Worm (Caenorhabditis elegans) whole organism, L1 larva: ENCODE data around the gene F46G10.4.

Source experiments
- C34B4.2 ChIP-seq: sonication (generic microtip); optimal IDR thresholded peaks from 2 replicates; lab custom pipeline; 2017; ENCODE audit warnings: mild to moderate bottlenecking, missing genetic modification characterization, missing compliant biosample characterization
- Y116A8C.19 ChIP-seq: sonication (generic microtip); optimal IDR thresholded peaks from 2 replicates; lab custom pipeline; 2016; ENCODE audit warnings: missing compliant biosample characterization, missing genetic modification characterization, borderline replicate concordance
- alr-1 ChIP-seq: fragments of 200-800 bp; sonication (Bioruptor generic); optimal IDR thresholded peaks from 2 replicates; lab custom pipeline; 2018; ENCODE audit warnings: borderline replicate concordance, mild to moderate bottlenecking, missing genetic modification characterization, missing compliant biosample characterization
- ama-1 ChIP-seq: fragments of 150-350 bp; optimal IDR thresholded peaks from 2 replicates; lab custom pipeline; 2014
- blmp-1 ChIP-seq: fragments of 150-350 bp; optimal IDR thresholded peaks from 2 replicates; lab custom pipeline; 2014; ENCODE audit warnings: missing biosample characterization, missing genetic modification characterization
- ceh-63 ChIP-seq: fragments of 200-800 bp; sonication (Bioruptor generic); optimal IDR thresholded peaks from 2 replicates; lab custom pipeline; 2018; ENCODE audit warnings: mild to moderate bottlenecking, missing genetic modification characterization, missing compliant biosample characterization
- ceh-8 ChIP-seq: fragments of 200-800 bp; sonication (Bioruptor generic); optimal IDR thresholded peaks from 2 replicates; lab custom pipeline; 2018; ENCODE audit warnings: mild to moderate bottlenecking, missing genetic modification characterization, moderate library complexity, missing compliant biosample characterization
- ceh-88 ChIP-seq: fragments of 200-800 bp; sonication (Bioruptor generic); IDR thresholded peaks from 2 replicates; pipeline ENCODE4 v1.3.6; 2022; ENCODE audit warnings: missing genetic modification characterization, missing compliant biosample characterization
- efl-1 ChIP-seq, 4 experiments: fragments of 150-350 bp; optimal IDR thresholded peaks in 3 of 4; peaks in 1 of 4; 1 replicate in 1 of 4; 2 replicates in 3 of 4; lab custom pipeline; 2014; ENCODE audit warnings: missing biosample characterization in 2 of 4, missing genetic modification characterization in 2 of 4, missing genetic modification reagents in 2 of 4
- efl-3 ChIP-seq: fragments of 200-800 bp; sonication (Bioruptor generic); optimal IDR thresholded peaks from 2 replicates; lab custom pipeline; 2018; ENCODE audit warnings: mild to moderate bottlenecking, missing genetic modification characterization, missing compliant biosample characterization
- egl-27 ChIP-seq, 2 experiments: fragments of 150-350 bp in 1 of 2; sonication (generic microtip); optimal IDR thresholded peaks; 3 replicates each; lab custom pipeline; 2017 to 2018; ENCODE audit warnings: missing biosample characterization in 2 of 2, missing genetic modification characterization in 2 of 2, missing genetic modification reagents in 2 of 2
- elt-2 ChIP-seq: sonication (generic microtip); optimal IDR thresholded peaks from 2 replicates; lab custom pipeline; 2016; ENCODE audit warnings: missing genetic modification characterization, mild to moderate bottlenecking, inconsistent platforms, missing compliant biosample characterization, missing genetic modification reagents
- elt-3 ChIP-seq, 6 experiments: fragments of 150-350 bp in 1 of 6; sonication (generic microtip); optimal IDR thresholded peaks; 2 replicates each; lab custom pipeline; 2017 to 2018; ENCODE audit warnings: missing biosample characterization in 6 of 6, missing genetic modification characterization in 6 of 6, inconsistent platforms in 1 of 6
- fos-1 ChIP-seq: fragments of 150-350 bp; optimal IDR thresholded peaks from 2 replicates; lab custom pipeline; 2014; ENCODE audit warnings: missing biosample characterization, missing genetic modification characterization
- grh-1 ChIP-seq: fragments of 200-800 bp; sonication (Bioruptor generic); IDR thresholded peaks from 2 replicates; pipeline ENCODE4 v1.3.6; 2022; ENCODE audit warnings: missing genetic modification reagents, missing genetic modification characterization, missing compliant biosample characterization
- irx-1 ChIP-seq: sonication (generic microtip); optimal IDR thresholded peaks from 2 replicates; lab custom pipeline; 2016; ENCODE audit warnings: missing genetic modification characterization, missing compliant biosample characterization
- isw-1 ChIP-seq: fragments of 200-800 bp; sonication (Bioruptor generic); IDR thresholded peaks from 2 replicates; pipeline ENCODE4 v1.3.6; 2022; ENCODE audit warnings: missing genetic modification characterization, missing compliant biosample characterization
- lin-14 ChIP-seq: fragments of 200-800 bp; sonication (Bioruptor generic); optimal IDR thresholded peaks from 2 replicates; lab custom pipeline; 2018; ENCODE audit warnings: mild to moderate bottlenecking, missing genetic modification characterization, moderate library complexity, missing compliant biosample characterization
- lin-35 ChIP-seq, 2 experiments: fragments of 150-350 bp; optimal IDR thresholded peaks; 2 replicates each; lab custom pipeline; 2014; ENCODE audit warnings: missing biosample characterization in 2 of 2, missing genetic modification characterization in 2 of 2, missing genetic modification reagents in 2 of 2
- lsy-2 ChIP-seq, 2 experiments: fragments of 150-350 bp; optimal IDR thresholded peaks; 2 replicates each; lab custom pipeline; 2014; ENCODE audit warnings: missing biosample characterization in 2 of 2, missing genetic modification characterization in 2 of 2
- mab-9 ChIP-seq: fragments of 200-800 bp; sonication (Bioruptor generic); IDR thresholded peaks from 2 replicates; pipeline ENCODE4 v1.3.6; 2022; ENCODE audit warnings: missing genetic modification reagents, missing genetic modification characterization, missing compliant biosample characterization
- mef-2 ChIP-seq: fragments of 150-350 bp; optimal IDR thresholded peaks from 2 replicates; lab custom pipeline; 2014; ENCODE audit warnings: missing biosample characterization, missing genetic modification characterization
- mep-1 ChIP-seq: fragments of 150-350 bp; optimal IDR thresholded peaks from 2 replicates; lab custom pipeline; 2014; ENCODE audit warnings: missing biosample characterization, missing genetic modification characterization
- nhr-11 ChIP-seq: fragments of 150-350 bp; optimal IDR thresholded peaks from 2 replicates; lab custom pipeline; 2014; ENCODE audit warnings: missing biosample characterization, missing genetic modification characterization
- nhr-12 ChIP-seq: sonication (generic microtip); optimal IDR thresholded peaks from 2 replicates; lab custom pipeline; 2017; ENCODE audit warnings: missing biosample characterization, missing genetic modification characterization
- nhr-19 ChIP-seq: fragments of 200-800 bp; sonication (Bioruptor generic); conservative IDR thresholded peaks from 2 replicates; pipeline ENCODE4 v1.3.6; 2022; ENCODE audit warnings: missing genetic modification characterization, missing compliant biosample characterization
- nhr-20 ChIP-seq: sonication (generic microtip); optimal IDR thresholded peaks from 2 replicates; lab custom pipeline; 2016; ENCODE audit warnings: mild to moderate bottlenecking, missing genetic modification characterization, missing compliant biosample characterization
- nhr-28 ChIP-seq: fragments of 150-350 bp; optimal IDR thresholded peaks from 2 replicates; lab custom pipeline; 2014; ENCODE audit warnings: missing biosample characterization, missing genetic modification characterization
- nhr-71 ChIP-seq: sonication (generic microtip); optimal IDR thresholded peaks from 2 replicates; lab custom pipeline; 2016; ENCODE audit warnings: mild to moderate bottlenecking, missing genetic modification characterization, moderate library complexity, missing compliant biosample characterization
- nhr-85 ChIP-seq: sonication (generic microtip); peaks from one replicate; lab custom pipeline; 2016; ENCODE audit warnings: missing genetic modification characterization, inconsistent platforms, missing compliant biosample characterization
- nhr-90 ChIP-seq: sonication (generic microtip); optimal IDR thresholded peaks from 2 replicates; lab custom pipeline; 2016; ENCODE audit warnings: mild to moderate bottlenecking, missing genetic modification characterization, missing compliant biosample characterization; ENCODE audit not compliant: poor library complexity
- pag-3 ChIP-seq: sonication (generic microtip); optimal IDR thresholded peaks from 2 replicates; lab custom pipeline; 2017; ENCODE audit warnings: missing genetic modification characterization, mild to moderate bottlenecking, missing compliant biosample characterization, antibody characterized with exemption, borderline replicate concordance; ENCODE audit not compliant: insufficient read depth
- rnt-1 ChIP-seq: sonication (generic microtip); optimal IDR thresholded peaks from 2 replicates; lab custom pipeline; 2016; ENCODE audit warnings: mild to moderate bottlenecking, missing genetic modification characterization, moderate library complexity, missing compliant biosample characterization
- snu-23 ChIP-seq: sonication (generic microtip); optimal IDR thresholded peaks from 2 replicates; lab custom pipeline; 2016; ENCODE audit warnings: missing genetic modification characterization, missing compliant biosample characterization
- sox-4 ChIP-seq: sonication (generic microtip); optimal IDR thresholded peaks from 2 replicates; lab custom pipeline; 2016; ENCODE audit warnings: missing genetic modification characterization, missing compliant biosample characterization
- sptf-1 ChIP-seq: fragments of 150-350 bp; optimal IDR thresholded peaks from 2 replicates; lab custom pipeline; 2014; ENCODE audit warnings: missing biosample characterization, missing genetic modification characterization
- unc-130 ChIP-seq: fragments of 150-350 bp; optimal IDR thresholded peaks from 2 replicates; lab custom pipeline; 2017; ENCODE audit warnings: missing biosample characterization, missing genetic modification characterization, inconsistent platforms
- unc-86 ChIP-seq: sonication (generic microtip); optimal IDR thresholded peaks from 2 replicates; lab custom pipeline; 2016; ENCODE audit warnings: missing genetic modification characterization, missing compliant biosample characterization
- ztf-4 ChIP-seq: fragments of 150-350 bp; optimal IDR thresholded peaks from 2 replicates; lab custom pipeline; 2014; ENCODE audit warnings: missing biosample characterization, missing genetic modification characterization

Gene F46G10.4

ce11 chrX:13323697-13324096 lies 10.1 kb upstream of the F46G10.4 start:
- no peak for TF ChIP-seq nhr-71
- no peak for TF ChIP-seq ceh-88 (GFP tag; lab: Robert Waterston, UW)
- TF ChIP-seq ztf-4: no peak
- TF ChIP-seq ceh-63 (GFP tag; lab: Kevin White, UChicago): peak; percentile 41
- TF ChIP-seq mab-9 (GFP tag; lab: Robert Waterston, UW): no peak
- peak; percentile 59 for TF ChIP-seq nhr-85
- no peak for TF ChIP-seq efl-1 (optimal IDR thresholded peaks at IDR 0.05; lab: Kevin White, UChicago)
- TF ChIP-seq efl-1 (GFP tag; optimal IDR thresholded peaks at IDR 0.05 in 1 of 2; lab: Kevin White, UChicago): peak in 1 of 2 experiments; percentile 74
- no peak for TF ChIP-seq egl-27 (tag; optimal IDR thresholded peaks at IDR 0.05; lab: Kevin White, UChicago)
- TF ChIP-seq lin-14 (GFP tag; lab: Kevin White, UChicago): peak; percentile 10
- no peak for TF ChIP-seq alr-1 (tag; lab: Kevin White, UChicago)
- TF ChIP-seq C34B4.2: no peak
- no peak for TF ChIP-seq nhr-12
- no peak for TF ChIP-seq mep-1 (tag; lab: Kevin White, UChicago)
- TF ChIP-seq ceh-8 (GFP tag; lab: Kevin White, UChicago): no peak
- TF ChIP-seq unc-86: no peak
- no peak for TF ChIP-seq Y116A8C.19 (tag; lab: Kevin White, UChicago)
- TF ChIP-seq blmp-1 (tag; lab: Kevin White, UChicago): no peak
- no peak for TF ChIP-seq isw-1

ce11 chrX:13324326-13324725 lies 9.5 kb upstream of the F46G10.4 start:
- no peak for TF ChIP-seq mef-2 (tag; lab: Kevin White, UChicago)
- TF ChIP-seq nhr-19 (GFP tag; lab: Robert Waterston, UW): 0 out of 2 replicates have a peak, but pooled peaks have one; percentile 6
- no peak for TF ChIP-seq nhr-11 (tag; lab: Kevin White, UChicago)
- TF ChIP-seq sptf-1 (tag; lab: Kevin White, UChicago): no peak
- peak; percentile 58 for TF ChIP-seq nhr-71
- TF ChIP-seq unc-130 (tag; lab: Kevin White, UChicago): peak; percentile 7
- TF ChIP-seq mep-1 (tag; lab: Kevin White, UChicago): no peak
- peak; percentile 40 for TF ChIP-seq lin-14 (GFP tag; lab: Kevin White, UChicago)
- peak in 3 of 6 experiments; percentile 19 to 43 (median 37) for TF ChIP-seq elt-3 (tag; optimal IDR thresholded peaks at IDR 0.05; lab: Kevin White, UChicago)
- TF ChIP-seq elt-2 (tag; lab: Kevin White, UChicago): peak; percentile 2
- TF ChIP-seq grh-1 (GFP tag; lab: Robert Waterston, UW): peak; percentile 59
- peak; percentile 11 for TF ChIP-seq nhr-90 (tag; lab: Kevin White, UChicago)
- peak; percentile 3 for TF ChIP-seq rnt-1
- peak; percentile 30 for TF ChIP-seq pag-3 (tag; lab: Kevin White, UChicago)
- TF ChIP-seq efl-1 (optimal IDR thresholded peaks at IDR 0.05; lab: Kevin White, UChicago): no peak
- no peak for TF ChIP-seq efl-1 (GFP tag; optimal IDR thresholded peaks at IDR 0.05 in 1 of 2; lab: Kevin White, UChicago)
- peak; percentile 42 for TF ChIP-seq nhr-20 (tag; lab: Kevin White, UChicago)
- TF ChIP-seq nhr-85: peak; percentile 85
- peak; percentile 12 for TF ChIP-seq snu-23 (GFP tag; lab: Kevin White, UChicago)

- peak; percentile 1 for TF ChIP-seq nhr-71
- peak; percentile 56 for TF ChIP-seq blmp-1 (tag; lab: Kevin White, UChicago)
- no peak for TF ChIP-seq elt-2 (tag; lab: Kevin White, UChicago)
Measured at ce11 chrX:13325039-13325438, 8.8 kb upstream of the F46G10.4 start.

- TF ChIP-seq ama-1 (lab: Kevin White, UChicago): no peak
- TF ChIP-seq fos-1: no peak
- no peak for TF ChIP-seq Y116A8C.19 (tag; lab: Kevin White, UChicago)
- peak; percentile 40 for TF ChIP-seq nhr-71
- TF ChIP-seq nhr-90 (tag; lab: Kevin White, UChicago): peak; percentile 32
- no peak for TF ChIP-seq lsy-2 (tag; optimal IDR thresholded peaks at IDR 0.05; lab: Kevin White, UChicago)
- TF ChIP-seq elt-2 (tag; lab: Kevin White, UChicago): peak; percentile 57
- no peak for TF ChIP-seq unc-86
- no peak for TF ChIP-seq sox-4 (tag; lab: Kevin White, UChicago)
- peak in 1 of 2 experiments; percentile 28 for TF ChIP-seq lin-35 (GFP tag; optimal IDR thresholded peaks at IDR 0.05; lab: Kevin White, UChicago)
- TF ChIP-seq mab-9 (GFP tag; lab: Robert Waterston, UW): no peak
- TF ChIP-seq nhr-20 (tag; lab: Kevin White, UChicago): peak; percentile 51
- TF ChIP-seq blmp-1 (tag; lab: Kevin White, UChicago): peak; percentile 9
- no peak for TF ChIP-seq nhr-28 (tag; lab: Kevin White, UChicago)
- TF ChIP-seq efl-3 (GFP tag; lab: Kevin White, UChicago): no peak
- TF ChIP-seq irx-1 (tag; lab: Kevin White, UChicago): no peak
- TF ChIP-seq lin-14 (GFP tag; lab: Kevin White, UChicago): peak; percentile 21
- TF ChIP-seq nhr-85: peak; percentile 58
- TF ChIP-seq ceh-8 (GFP tag; lab: Kevin White, UChicago): no peak
- TF ChIP-seq, all 84 proteins: peak for 8
Measured at ce11 chrX:13328034-13328433, 5.8 kb upstream of the F46G10.4 start, which contains the start of gene sir-2.2. Gene sir-2.2, plus strand, starts transcription at chrX:13328067.
